Worm (Caenorhabditis elegans): ENCODE measurements around the gene abl-1.

The abl-1 gene

DNA sequence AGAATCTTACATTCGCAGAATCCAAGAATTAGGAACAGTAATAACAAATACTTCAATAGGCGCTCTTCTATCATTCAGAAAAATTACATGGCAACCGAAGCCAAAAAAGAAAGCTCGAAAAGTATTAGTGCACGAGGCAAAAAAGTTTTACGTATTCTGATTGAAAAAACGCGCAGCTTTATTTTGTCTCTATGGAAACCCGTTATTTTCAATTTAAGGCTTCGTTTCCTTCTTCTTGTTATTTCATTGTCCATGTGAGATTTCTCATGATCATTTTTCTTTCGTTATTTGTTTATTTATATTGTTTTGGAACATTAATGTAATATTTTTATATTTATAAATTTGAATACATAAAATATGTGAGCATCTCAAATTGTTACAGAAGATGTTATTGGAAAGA, 34.5 kb downstream of the abl-1 start, which contains the start of gene F57C7.4:
TSS of gene F57C7.4 (minus strand) at position 101 of the 400 bp plus-strand sequence.
- TF ChIP-seq Y56A3A.18 (GFP tag; IDR thresholded peaks at IDR 0.05) (no peak), mes-4 (tag; optimal IDR thresholded peaks at IDR 0.05) (no peak), sptf-2 (GFP tag; optimal IDR thresholded peaks at IDR 0.05) (no peak)

ce11 chrX:10576872-10577271, 47.1 kb downstream of the abl-1 start, which contains the start of gene nhx-5:
Gene nhx-5, plus strand, starts transcription at chrX:10576953.
- TF ChIP-seq nfyb-1 (GFP tag; IDR thresholded peaks at IDR 0.05) (0 out of 2 replicates have a peak, but pooled peaks have one; percentile 35), K11D2.4 (GFP tag; IDR thresholded peaks at IDR 0.05) (no peak)

DNA sequence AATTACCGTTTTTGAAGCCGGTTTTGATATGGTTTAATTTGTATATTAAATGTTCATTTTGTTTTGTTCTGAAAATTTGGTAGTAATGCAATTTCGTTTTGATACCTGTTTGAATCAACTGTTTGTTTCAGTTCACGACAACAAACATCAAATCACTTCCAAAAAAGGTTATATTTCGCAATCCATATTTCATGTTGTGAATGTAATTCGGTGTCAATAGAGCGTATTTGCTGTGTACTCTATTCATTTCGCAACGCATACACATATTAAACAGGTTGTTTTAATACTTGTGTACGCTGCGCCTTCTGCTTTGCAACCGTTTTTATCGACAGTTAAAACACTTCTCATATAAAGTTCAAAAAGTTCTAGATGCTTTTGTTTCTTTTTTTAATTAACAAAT, 47.6 kb downstream of the abl-1 start:
- TF ChIP-seq atf-7 (tag; optimal IDR thresholded peaks at IDR 0.05) (no peak), zim-3 (tag; optimal IDR thresholded peaks at IDR 0.05) (no peak), rpc-1 (optimal IDR thresholded peaks at IDR 0.05) (no peak), rpc-1 (tag; optimal IDR thresholded peaks at IDR 0.05) (no peak), nhr-90 (tag; optimal IDR thresholded peaks at IDR 0.05) (no peak), somi-1 (GFP tag; optimal IDR thresholded peaks at IDR 0.05) (no peak), lag-1 (GFP tag; IDR thresholded peaks at IDR 0.05) (no peak), ztf-26 (tag; optimal IDR thresholded peaks at IDR 0.05) (no peak), sea-2 (GFP tag; IDR thresholded peaks at IDR 0.05) (no peak), hlh-12 (tag; optimal IDR thresholded peaks at IDR 0.05) (no peak), xnd-1 (tag; optimal IDR thresholded peaks at IDR 0.05) (no peak), ZK185.1 (tag; optimal IDR thresholded peaks at IDR 0.05; ENCODE audit: poor library complexity, severe bottlenecking) (no peak), hlh-26 (GFP tag; conservative IDR thresholded peaks at IDR 0.05) (no peak), akir-1 (GFP tag; optimal IDR thresholded peaks at IDR 0.05) (no peak), lin-40 (tag; optimal IDR thresholded peaks at IDR 0.05) (peak; percentile 54), mcd-1 (GFP tag; IDR thresholded peaks at IDR 0.05) (peak; percentile 67), attf-5 (GFP tag; optimal IDR thresholded peaks at IDR 0.05) (peak; percentile 73), F52B5.7 (tag; optimal IDR thresholded peaks at IDR 0.05) (no peak), F33H1.4 (GFP tag; IDR thresholded peaks at IDR 0.05) (no peak), K12H6.12 (tag; optimal IDR thresholded peaks at IDR 0.05) (peak; percentile 42), B0261.1 (tag; optimal IDR thresholded peaks at IDR 0.05) (no peak), lin-26 (GFP tag; IDR thresholded peaks at IDR 0.05) (no peak), ztf-18 (tag; optimal IDR thresholded peaks at IDR 0.05) (no peak), unc-130 (GFP tag; optimal IDR thresholded peaks at IDR 0.05) (no peak), zfh-2 (GFP tag; conservative IDR thresholded peaks at IDR 0.05) (no peak), gei-17 (GFP tag; optimal IDR thresholded peaks at IDR 0.05) (no peak), cebp-1 (GFP tag; IDR thresholded peaks at IDR 0.05) (peak; percentile 99), cebp-1 (tag; optimal IDR thresholded peaks at IDR 0.05) (peak; percentile 100), pbrm-1 (GFP tag; IDR thresholded peaks at IDR 0.05) (no peak), ceh-27 (GFP tag; optimal IDR thresholded peaks at IDR 0.05) (peak; percentile 8), nhr-80 (tag; optimal IDR thresholded peaks at IDR 0.05) (peak; percentile 66), aptf-3 (GFP tag; IDR thresholded peaks at IDR 0.05) (no peak), tbp1 (GFP tag; optimal IDR thresholded peaks at IDR 0.05) (no peak), ztf-6 (GFP tag; IDR thresholded peaks at IDR 0.05) (no peak), ceh-100 (GFP tag; IDR thresholded peaks at IDR 0.05) (no peak), hmg-1.2 (GFP tag; IDR thresholded peaks at IDR 0.05) (no peak), attf-6 (GFP tag; IDR thresholded peaks at IDR 0.05) (no peak)
